Fruit fly (Drosophila melanogaster): Measurements from ENCODE around the gene stai.
A peak's percentile ranks its signal among the peaks of the same experiment; 100 is the strongest.

Gene stai

DNA sequence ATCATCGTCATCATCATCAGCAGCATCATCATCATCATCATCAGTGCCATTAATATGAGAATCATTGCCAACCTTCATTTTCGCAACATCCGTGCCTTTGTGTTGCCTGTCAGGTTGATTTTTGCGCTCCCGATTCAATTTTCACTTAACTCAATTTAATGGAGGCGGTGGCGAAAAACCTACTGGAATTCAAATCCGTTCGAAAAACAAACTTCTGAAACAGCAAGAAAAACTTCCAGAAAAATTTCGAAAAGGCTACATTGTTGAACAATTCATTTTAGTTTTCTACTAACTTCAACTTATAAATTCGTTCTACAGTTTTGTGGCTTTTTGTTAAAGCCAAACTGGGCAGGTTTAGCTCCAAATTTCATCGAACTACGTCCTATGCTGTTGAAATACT, 38.9 kb downstream of the stai start, which contains the start of gene CG13991 (continued):
- TF ChIP-seq pros (GFP tag; optimal IDR thresholded peaks at IDR 0.05) = no peak
- no peak for TF ChIP-seq CG3995 (GFP tag; optimal IDR thresholded peaks at IDR 0.05)
- no peak for TF ChIP-seq CG8388 (GFP tag; optimal IDR thresholded peaks at IDR 0.05)
- no peak for TF ChIP-seq cg (GFP tag; optimal IDR thresholded peaks at IDR 0.05)
- no peak for TF ChIP-seq slbo (GFP tag; IDR thresholded peaks at IDR 0.05)
- TF ChIP-seq pnt (GFP tag; optimal IDR thresholded peaks at IDR 0.05) = no peak

DNA sequence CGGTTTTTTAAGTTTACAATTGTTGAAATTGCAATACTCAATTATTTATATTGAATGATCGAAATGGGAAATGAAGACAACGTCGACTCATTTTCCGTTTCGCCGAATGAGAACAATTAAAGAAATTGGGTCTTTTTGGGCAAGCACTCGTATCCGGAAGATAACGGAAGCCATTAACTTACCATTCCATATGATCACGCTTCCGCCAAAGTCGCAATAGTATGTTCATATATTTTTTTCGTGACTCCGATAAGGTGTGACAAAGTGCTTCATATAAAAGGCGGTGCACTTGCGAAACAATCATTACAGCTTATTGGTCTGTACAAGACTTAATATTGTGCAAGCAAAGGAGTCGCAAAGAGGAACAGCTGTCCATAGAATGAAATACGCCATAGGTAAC, 51.5 kb downstream of the stai start, which contains the start of gene Muc26B:
TSS of gene Muc26B (plus strand) at position 301 of the 400 bp plus-strand sequence.
- no peak for TF ChIP-seq lilli (GFP tag; optimal IDR thresholded peaks at IDR 0.05)
- TF ChIP-seq wek (GFP tag; optimal IDR thresholded peaks at IDR 0.05) = no peak
- no peak for TF ChIP-seq B-H2 (GFP tag; optimal IDR thresholded peaks at IDR 0.05)
- no peak for TF ChIP-seq ham (GFP tag; IDR thresholded peaks at IDR 0.05)
- TF ChIP-seq da (GFP tag; optimal IDR thresholded peaks at IDR 0.05) = no peak
- no peak for TF ChIP-seq C15 (GFP tag; IDR thresholded peaks at IDR 0.05)
- no peak for TF ChIP-seq MTF-1 (GFP tag; optimal IDR thresholded peaks at IDR 0.05; ENCODE audit: borderline replicate concordance)
- TF ChIP-seq CG12769 (tag; optimal IDR thresholded peaks at IDR 0.05) = no peak
- TF ChIP-seq CG6854 (GFP tag; optimal IDR thresholded peaks at IDR 0.05) = no peak
- no peak for TF ChIP-seq CG11247 (GFP tag; IDR thresholded peaks at IDR 0.05)
- TF ChIP-seq E2f1 (GFP tag; IDR thresholded peaks at IDR 0.05) = no peak
- no peak for TF ChIP-seq ken (GFP tag; IDR thresholded peaks at IDR 0.05)
- TF ChIP-seq CG2120 (GFP tag; optimal IDR thresholded peaks at IDR 0.05) = no peak
- no peak for TF ChIP-seq H15 (GFP tag; IDR thresholded peaks at IDR 0.05)

DNA sequence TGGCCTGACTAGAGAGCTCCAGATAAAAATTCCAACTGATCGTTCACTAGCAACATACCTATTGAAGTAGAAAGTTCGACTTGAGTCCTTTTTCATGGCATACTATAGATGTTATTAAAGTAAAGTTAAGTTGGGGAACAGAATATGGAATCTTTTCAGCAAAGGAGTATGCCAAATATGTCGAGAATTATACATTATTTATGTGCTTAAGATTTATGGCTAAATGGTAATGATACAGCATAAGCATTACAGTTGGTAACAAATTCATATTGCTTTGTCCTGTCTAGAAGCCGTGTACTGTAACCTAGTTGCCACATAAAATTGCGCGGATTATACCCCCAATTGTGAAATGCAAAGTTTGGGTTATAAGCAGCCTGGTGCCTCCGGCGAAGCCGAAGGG, 54.9 kb downstream of the stai start, which contains the start of gene CG31639:
TSS of gene CG31639 (minus strand) at position 101 of the 400 bp plus-strand sequence.
- TF ChIP-seq Hey (tag; optimal IDR thresholded peaks at IDR 0.05) (no peak), Jarid2 (GFP tag; optimal IDR thresholded peaks at IDR 0.05) (no peak), Neu2 (GFP tag; optimal IDR thresholded peaks at IDR 0.05; ENCODE audit: borderline replicate concordance) (no peak), Lim3 (GFP tag; IDR thresholded peaks at IDR 0.05) (no peak), zfh2 (GFP tag; optimal IDR thresholded peaks at IDR 0.05) (no peak), CG32767 (GFP tag; IDR thresholded peaks at IDR 0.05) (no peak), dysf (GFP tag; IDR thresholded peaks at IDR 0.05) (no peak)

DNA sequence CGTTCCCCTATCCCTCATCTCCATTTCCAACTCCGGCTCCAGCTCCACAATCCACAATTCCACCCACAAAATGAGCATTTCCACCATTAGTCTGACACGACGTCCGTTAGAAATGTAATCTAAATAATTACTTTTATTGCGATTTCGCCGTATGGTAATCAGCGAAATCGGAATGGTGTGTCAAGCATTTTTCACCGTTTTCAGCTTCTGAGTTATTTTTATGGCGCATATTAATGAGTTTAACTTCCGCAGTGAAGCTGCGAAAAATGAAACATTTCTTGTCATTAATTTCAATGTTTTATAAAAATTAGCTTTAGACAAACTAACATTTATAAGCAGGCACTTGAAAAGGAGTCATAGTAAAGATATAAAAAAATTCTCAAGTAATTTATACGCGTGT, 59.9 kb downstream of the stai start, which contains the start of gene CG13989:
TSS of gene CG13989 (plus strand) at position 301 of the 400 bp plus-strand sequence.
- TF ChIP-seq toy (GFP tag; IDR thresholded peaks at IDR 0.05) (no peak), CG11695 (GFP tag; IDR thresholded peaks at IDR 0.05) (no peak), pan (optimal IDR thresholded peaks at IDR 0.05) (no peak), pan (GFP tag; optimal IDR thresholded peaks at IDR 0.05 in 1 of 2, IDR thresholded peaks at IDR 0.05 in 1 of 2) (no peak), CG2129 (GFP tag; IDR thresholded peaks at IDR 0.05; ENCODE audit: partially characterized antibody) (no peak), CG15696 (tag; optimal IDR thresholded peaks at IDR 0.05) (no peak), Aef1 (GFP tag; IDR thresholded peaks at IDR 0.05) (no peak)

DNA sequence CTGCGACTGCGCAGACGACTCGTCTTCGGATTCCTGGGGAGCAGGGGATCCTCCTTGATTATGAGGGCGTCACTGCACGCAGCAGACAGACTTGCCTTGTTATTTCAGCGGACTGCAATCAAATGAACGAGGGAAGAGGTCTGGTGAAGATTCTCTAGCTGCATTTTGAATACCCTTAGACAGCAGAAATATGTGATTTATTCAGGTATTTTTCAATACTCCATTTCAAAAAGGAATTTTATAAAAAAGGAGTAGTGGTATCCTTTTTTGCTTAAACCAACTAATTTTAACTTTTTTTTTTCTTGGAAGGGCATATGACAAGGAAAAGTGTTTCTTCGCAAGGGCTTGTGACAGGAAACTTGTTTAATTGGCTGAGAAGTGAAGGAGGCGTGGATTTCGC, 65.5 kb downstream of the stai start:
- TF ChIP-seq lbe (GFP tag; optimal IDR thresholded peaks at IDR 0.05) (peak; percentile 17), ken (GFP tag; IDR thresholded peaks at IDR 0.05) (0 out of 3 replicates have a peak, but pooled peaks have one; percentile 20), pum (GFP tag; optimal IDR thresholded peaks at IDR 0.05) (no peak)

All from whole organism, embryonic.